Worm (Caenorhabditis elegans) whole organism, young adult: ENCODE measurements around the gene M04B2.7.

Experiments
- F22D6.2 ChIP-seq: sonication (generic microtip); optimal IDR thresholded peaks from 2 replicates; lab custom pipeline; 2016; ENCODE audit warnings: mild to moderate bottlenecking, missing genetic modification characterization, missing compliant biosample characterization
- Y53G8AR.9 ChIP-seq: fragments of 200-800 bp; sonication (Bioruptor generic); conservative IDR thresholded peaks from 2 replicates; pipeline ENCODE4 v1.3.6; 2022; ENCODE audit warnings: missing genetic modification reagents, missing genetic modification characterization, missing compliant biosample characterization
- akir-1 ChIP-seq: fragments of 200-800 bp; sonication (Bioruptor generic); optimal IDR thresholded peaks from 2 replicates; lab custom pipeline; 2018; ENCODE audit warnings: mild to moderate bottlenecking, missing genetic modification characterization, moderate library complexity, missing compliant biosample characterization
- ama-1 ChIP-seq, 3 experiments: fragments of 150-350 bp in 1 of 3; sonication (generic microtip) in 2 of 3; optimal IDR thresholded peaks; 2 replicates each; lab custom pipeline; 2014 to 2018; ENCODE audit warnings: missing biosample characterization in 2 of 3, missing genetic modification characterization in 2 of 3, missing genetic modification reagents in 2 of 3
- ceh-79 ChIP-seq: sonication (generic microtip); optimal IDR thresholded peaks from 2 replicates; lab custom pipeline; 2017; ENCODE audit warnings: mild to moderate bottlenecking, missing genetic modification characterization, missing compliant biosample characterization
- die-1 ChIP-seq: sonication (generic microtip); optimal IDR thresholded peaks from 2 replicates; lab custom pipeline; 2016; ENCODE audit warnings: missing genotype, mild to moderate bottlenecking, missing genetic modification characterization, missing compliant biosample characterization
- him-1 ChIP-seq: sonication (generic microtip); optimal IDR thresholded peaks from 2 replicates; lab custom pipeline; 2016; ENCODE audit warnings: missing genotype, missing genetic modification reagents, missing genetic modification characterization, missing compliant biosample characterization
- madf-8 ChIP-seq: fragments of 200-800 bp; sonication (Bioruptor generic); conservative IDR thresholded peaks from 2 replicates; pipeline ENCODE4 v1.3.6; 2022; ENCODE audit warnings: missing genetic modification reagents, missing genetic modification characterization, missing compliant biosample characterization
- snpc-1.1 ChIP-seq: sonication (generic microtip); optimal IDR thresholded peaks from 2 replicates; lab custom pipeline; 2017; ENCODE audit warnings: missing genetic modification characterization, mild to moderate bottlenecking, missing compliant biosample characterization, antibody characterized with exemption, moderate library complexity, missing genotype, missing genetic modification reagents; ENCODE audit not compliant: insufficient read depth
- snpc-3.4 ChIP-seq: sonication (generic microtip); optimal IDR thresholded peaks from 2 replicates; lab custom pipeline; 2017; ENCODE audit warnings: missing genetic modification characterization, mild to moderate bottlenecking, missing compliant biosample characterization, antibody characterized with exemption, moderate library complexity, missing genotype, missing genetic modification reagents
- unc-130 ChIP-seq: sonication (generic microtip); optimal IDR thresholded peaks from 2 replicates; lab custom pipeline; 2016; ENCODE audit warnings: missing genetic modification reagents, missing genetic modification characterization, missing compliant biosample characterization
- zfh-2 ChIP-seq: fragments of 200-800 bp; sonication (Bioruptor generic); conservative IDR thresholded peaks from 2 replicates; pipeline ENCODE4 v1.3.6; 2022; ENCODE audit warnings: missing genetic modification reagents, missing genetic modification characterization, missing compliant biosample characterization

ce11 chrIV:11503654-11504053 is 44.9 kb downstream of the M04B2.7 start:
- TF ChIP-seq akir-1 (GFP tag; lab: Kevin White, UChicago) (no peak), die-1 (tag; lab: Kevin White, UChicago) (no peak), zfh-2 (GFP tag; lab: Robert Waterston, UW) (no peak), madf-8 (no peak), ama-1 (optimal IDR thresholded peaks at IDR 0.05; lab: Kevin White, UChicago) (no peak), ama-1 (GFP tag; optimal IDR thresholded peaks at IDR 0.05; lab: Kevin White, UChicago) (no peak), F22D6.2 (tag; lab: Kevin White, UChicago) (no peak), unc-130 (GFP tag; lab: Kevin White, UChicago) (no peak), snpc-1.1 (tag; lab: Kevin White, UChicago) (no peak), Y53G8AR.9 (GFP tag; lab: Robert Waterston, UW) (no peak), ceh-79 (tag; lab: Kevin White, UChicago) (no peak), snpc-3.4 (tag; lab: Kevin White, UChicago) (no peak), him-1 (no peak)
